Fruit fly (Drosophila melanogaster) whole organism, embryonic: ENCODE measurements around the gene CG10301.

Experiments
- CG10565 ChIP-seq: fragments of 200-800 bp; sonication (Bioruptor generic); optimal IDR thresholded peaks from 3 replicates; lab custom pipeline; 2016; ENCODE audit warnings: missing biosample characterization, mild to moderate bottlenecking, missing genetic modification characterization
- CG1233 ChIP-seq: fragments of 200-800 bp; sonication (Bioruptor generic); optimal IDR thresholded peaks from 4 replicates; lab custom pipeline; 2018; ENCODE audit warnings: missing biosample characterization, mild to moderate bottlenecking, missing genetic modification characterization
- CG13775 ChIP-seq: fragments of 200-800 bp; sonication (Bioruptor generic); optimal IDR thresholded peaks from 3 replicates; lab custom pipeline; 2017; ENCODE audit warnings: missing biosample characterization, mild to moderate bottlenecking, missing genetic modification characterization
- CG14667 ChIP-seq: fragments of 200-800 bp; sonication (Bioruptor generic); IDR thresholded peaks from 2 replicates; pipeline ENCODE4 v1.3.6; 2022; ENCODE audit warnings: missing biosample characterization, missing genetic modification characterization
- CG16815 ChIP-seq: fragments of 200-800 bp; sonication (Bioruptor generic); optimal IDR thresholded peaks from 3 replicates; lab custom pipeline; 2017; ENCODE audit warnings: missing biosample characterization, mild to moderate bottlenecking, missing genetic modification characterization
- CG17568 ChIP-seq: fragments of 200-800 bp; sonication (Bioruptor generic); optimal IDR thresholded peaks from 2 replicates; lab custom pipeline; 2018; ENCODE audit warnings: missing biosample characterization, mild to moderate bottlenecking, missing genetic modification characterization, moderate library complexity
- CG1832 ChIP-seq: fragments of 200-800 bp; sonication (Bioruptor generic); optimal IDR thresholded peaks from 2 replicates; lab custom pipeline; 2017; ENCODE audit warnings: missing biosample characterization, mild to moderate bottlenecking, missing genetic modification characterization, inconsistent platforms
- CG30020 ChIP-seq: fragments of 200-800 bp; optimal IDR thresholded peaks from 2 replicates; lab custom pipeline; 2019; ENCODE audit warnings: missing biosample characterization, mild to moderate bottlenecking, missing genetic modification characterization, moderate library complexity
- CG31388 ChIP-seq: fragments of 200-800 bp; sonication (Bioruptor generic); optimal IDR thresholded peaks from 2 replicates; lab custom pipeline; 2016; ENCODE audit warnings: missing biosample characterization, missing genetic modification characterization
- CG32772 ChIP-seq: fragments of 200-800 bp; sonication (Bioruptor generic); IDR thresholded peaks from 2 replicates; pipeline ENCODE4 v1.3.6; 2022; ENCODE audit warnings: missing biosample characterization, missing genetic modification characterization
- CG4404 ChIP-seq: fragments of 200-800 bp; sonication (Bioruptor generic); IDR thresholded peaks from 2 replicates; pipeline ENCODE4 v1.3.6; 2022; ENCODE audit warnings: missing biosample characterization, missing genetic modification characterization
- CG5245 ChIP-seq: fragments of 200-800 bp; sonication (Bioruptor generic); optimal IDR thresholded peaks from 3 replicates; lab custom pipeline; 2016; ENCODE audit warnings: missing biosample characterization, missing genetic modification characterization
- CG5953 ChIP-seq: fragments of 200-800 bp; sonication (Bioruptor generic); IDR thresholded peaks from 2 replicates; pipeline ENCODE4 v1.3.6; 2022; ENCODE audit warnings: missing biosample characterization, missing genetic modification characterization
- CG6689 ChIP-seq: fragments of 200-800 bp; sonication (Bioruptor generic); IDR thresholded peaks from 2 replicates; pipeline ENCODE4 v1.3.6; 2022; ENCODE audit warnings: missing biosample characterization, missing genetic modification characterization
- CG6854 ChIP-seq: fragments of 200-800 bp; sonication (Bioruptor generic); optimal IDR thresholded peaks from 3 replicates; lab custom pipeline; 2017; ENCODE audit warnings: missing biosample characterization, mild to moderate bottlenecking, missing genetic modification characterization
- CG7556 ChIP-seq: fragments of 200-800 bp; sonication (Bioruptor generic); optimal IDR thresholded peaks from 2 replicates; lab custom pipeline; 2017; ENCODE audit warnings: missing biosample characterization, mild to moderate bottlenecking, missing genetic modification characterization
- CG7745 ChIP-seq: fragments of 200-800 bp; sonication (Bioruptor generic); optimal IDR thresholded peaks from 2 replicates; lab custom pipeline; 2018; ENCODE audit warnings: missing biosample characterization, mild to moderate bottlenecking, missing genetic modification characterization, moderate library complexity
- CG7928 ChIP-seq: fragments of 200-800 bp; sonication (Bioruptor generic); optimal IDR thresholded peaks from 2 replicates; lab custom pipeline; 2017; ENCODE audit warnings: missing biosample characterization, mild to moderate bottlenecking, missing genetic modification characterization
- CG8388 ChIP-seq: fragments of 200-800 bp; sonication (Bioruptor generic); optimal IDR thresholded peaks from 2 replicates; lab custom pipeline; 2019; ENCODE audit warnings: missing biosample characterization, mild to moderate bottlenecking, missing genetic modification characterization, moderate library complexity
- CkIIα-i1 ChIP-seq: fragments of 200-800 bp; sonication (Bioruptor generic); IDR thresholded peaks from 2 replicates; pipeline ENCODE4 v1.3.6; 2022; ENCODE audit warnings: missing biosample characterization, missing genetic modification characterization
- Doc3 ChIP-seq: fragments of 200-800 bp; sonication (Bioruptor generic); IDR thresholded peaks from 3 replicates; pipeline ENCODE4 v1.3.6; 2022; ENCODE audit warnings: missing biosample characterization, missing genetic modification characterization; ENCODE audit not compliant: partially characterized antibody
- Dp ChIP-seq: fragments of 200-800 bp; sonication (Bioruptor generic); optimal IDR thresholded peaks from 2 replicates; lab custom pipeline; 2018; ENCODE audit warnings: missing biosample characterization, mild to moderate bottlenecking, missing genetic modification characterization, moderate library complexity
- NK7.1 ChIP-seq: fragments of 200-800 bp; sonication (Bioruptor generic); optimal IDR thresholded peaks from 3 replicates; lab custom pipeline; 2016; ENCODE audit warnings: missing biosample characterization, missing genetic modification characterization
- Nf-YC ChIP-seq: fragments of 200-800 bp; optimal IDR thresholded peaks from 3 replicates; lab custom pipeline; 2019; ENCODE audit warnings: missing biosample characterization, mild to moderate bottlenecking, missing genetic modification characterization, moderate library complexity
- Ptx1 ChIP-seq: fragments of 200-800 bp; sonication (Bioruptor generic); IDR thresholded peaks from 2 replicates; pipeline ENCODE4 v1.3.6; 2022; ENCODE audit warnings: missing biosample characterization, missing genetic modification characterization
- Six4 ChIP-seq: fragments of 200-800 bp; sonication (Bioruptor generic); optimal IDR thresholded peaks from 2 replicates; lab custom pipeline; 2016; ENCODE audit warnings: missing biosample characterization, missing genetic modification characterization
- Sox102F ChIP-seq: fragments of 200-800 bp; sonication (Bioruptor generic); optimal IDR thresholded peaks from 2 replicates; lab custom pipeline; 2018; ENCODE audit warnings: missing biosample characterization, mild to moderate bottlenecking, missing genetic modification characterization, moderate library complexity
- Ssrp ChIP-seq: fragments of 200-800 bp; sonication (Bioruptor generic); optimal IDR thresholded peaks from 2 replicates; lab custom pipeline; 2018; ENCODE audit warnings: missing biosample characterization, mild to moderate bottlenecking, missing genetic modification characterization, moderate library complexity
- Taf1 ChIP-seq: fragments of 200-800 bp; sonication (Bioruptor generic); IDR thresholded peaks from 2 replicates; pipeline ENCODE4 v1.3.6; 2022; ENCODE audit warnings: missing biosample characterization, missing genetic modification characterization
- Vsx1 ChIP-seq: fragments of 200-800 bp; sonication (Bioruptor generic); optimal IDR thresholded peaks from 2 replicates; lab custom pipeline; 2017; ENCODE audit warnings: missing biosample characterization, mild to moderate bottlenecking, missing genetic modification characterization, missing genetic modification reagents
- ab ChIP-seq: fragments of 200-800 bp; sonication (Bioruptor generic); optimal IDR thresholded peaks from 2 replicates; lab custom pipeline; 2016; ENCODE audit warnings: missing biosample characterization, missing genetic modification characterization
- al ChIP-seq: fragments of 200-800 bp; sonication (Bioruptor generic); IDR thresholded peaks from 2 replicates; pipeline ENCODE4 v1.3.6; 2022; ENCODE audit warnings: missing biosample characterization, missing genetic modification characterization
- cas ChIP-seq: fragments of 200-800 bp; sonication (Bioruptor generic); IDR thresholded peaks from 2 replicates; pipeline ENCODE4 v1.3.6; 2022; ENCODE audit warnings: missing biosample characterization, missing genetic modification characterization
- crc ChIP-seq: fragments of 200-800 bp; sonication (Bioruptor generic); optimal IDR thresholded peaks from 2 replicates; lab custom pipeline; 2016; ENCODE audit warnings: missing biosample characterization, missing genetic modification characterization
- disco-r ChIP-seq: fragments of 200-800 bp; sonication (Bioruptor generic); optimal IDR thresholded peaks from 2 replicates; lab custom pipeline; 2016; ENCODE audit warnings: missing biosample characterization, missing genetic modification characterization
- ftz-f1 ChIP-seq: fragments of 200-800 bp; sonication (Bioruptor generic); optimal IDR thresholded peaks from 2 replicates; lab custom pipeline; 2016; ENCODE audit warnings: missing biosample characterization, missing genetic modification characterization
- lab ChIP-seq: fragments of 200-800 bp; sonication (Bioruptor generic); optimal IDR thresholded peaks from 3 replicates; lab custom pipeline; 2017; ENCODE audit warnings: missing biosample characterization, missing genetic modification characterization, mild to moderate bottlenecking, moderate library complexity, missing genetic modification reagents
- lilli ChIP-seq: fragments of 200-800 bp; sonication (Bioruptor generic); optimal IDR thresholded peaks from 3 replicates; lab custom pipeline; 2016; ENCODE audit warnings: missing biosample characterization, missing genetic modification characterization
- ro ChIP-seq: fragments of 200-800 bp; sonication (Bioruptor generic); IDR thresholded peaks from 2 replicates; pipeline ENCODE4 v1.3.6; 2022; ENCODE audit warnings: missing biosample characterization, missing genetic modification characterization
- seq ChIP-seq: fragments of 200-800 bp; sonication (Bioruptor generic); IDR thresholded peaks from 2 replicates; pipeline ENCODE4 v1.3.6; 2022; ENCODE audit warnings: missing biosample characterization, missing genetic modification characterization
- shn ChIP-seq: fragments of 200-800 bp; sonication (Bioruptor generic); optimal IDR thresholded peaks from 3 replicates; lab custom pipeline; 2016; ENCODE audit warnings: missing biosample characterization, missing genetic modification characterization
- sim ChIP-seq: fragments of 200-800 bp; sonication (Bioruptor generic); IDR thresholded peaks from 2 replicates; pipeline ENCODE4 v1.3.6; 2022; ENCODE audit warnings: missing biosample characterization, missing genetic modification characterization
- slbo ChIP-seq: fragments of 200-800 bp; sonication (Bioruptor generic); IDR thresholded peaks from 2 replicates; pipeline ENCODE4 v1.3.6; 2022; ENCODE audit warnings: missing biosample characterization, missing genetic modification characterization
- sug ChIP-seq: fragments of 200-800 bp; optimal IDR thresholded peaks from 2 replicates; lab custom pipeline; 2019; ENCODE audit warnings: missing biosample characterization, mild to moderate bottlenecking, missing genetic modification characterization, moderate library complexity
- tna ChIP-seq: fragments of 200-800 bp; sonication (Bioruptor generic); IDR thresholded peaks from 2 replicates; pipeline ENCODE4 v1.3.6; 2022; ENCODE audit warnings: missing biosample characterization, missing genetic modification characterization; ENCODE audit not compliant: partially characterized antibody
- tup ChIP-seq: fragments of 200-800 bp; sonication (Bioruptor generic); optimal IDR thresholded peaks from 2 replicates; lab custom pipeline; 2016; ENCODE audit warnings: missing biosample characterization, mild to moderate bottlenecking, missing genetic modification characterization, moderate library complexity
- zf30C ChIP-seq: fragments of 200-800 bp; sonication (Bioruptor generic); optimal IDR thresholded peaks from 3 replicates; lab custom pipeline; 2018; ENCODE audit warnings: missing biosample characterization, mild to moderate bottlenecking, missing genetic modification characterization

The CG10301 gene

DNA sequence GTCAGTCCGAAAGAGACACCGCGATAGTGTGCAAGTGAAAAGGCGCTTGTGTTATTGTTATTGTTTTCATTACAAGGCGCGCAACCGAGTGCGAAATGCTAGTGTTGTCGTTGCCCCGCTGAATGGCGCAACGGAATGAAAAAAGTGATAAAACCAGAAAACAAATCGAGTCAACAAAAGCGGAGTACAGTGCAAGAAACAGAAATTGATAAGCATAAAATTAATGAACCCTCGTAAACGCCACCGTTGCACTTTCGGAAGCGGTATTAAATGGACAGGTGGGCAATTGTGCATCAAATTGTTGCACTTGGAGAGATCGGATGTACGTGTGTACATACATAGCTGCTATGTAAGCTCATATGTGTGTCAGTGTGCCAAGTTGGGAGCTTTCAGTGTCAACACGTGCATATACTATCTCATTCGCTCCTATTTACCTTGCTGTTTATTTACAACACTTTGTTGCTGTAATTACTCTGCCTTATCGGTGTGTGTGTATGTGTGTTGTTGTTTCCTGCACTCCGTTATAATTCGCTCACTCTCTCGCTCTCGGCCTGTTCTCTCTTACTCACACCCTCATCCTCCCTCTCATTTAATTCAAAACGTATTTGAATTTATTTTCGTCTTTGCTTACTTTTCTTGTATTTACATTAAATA, 13.6 kb downstream of the CG10301 start (continued):
- TF ChIP-seq slbo (GFP tag; lab: Robert Waterston, UW) (no peak), lab (GFP tag; lab: Kevin White, UChicago) (peak; percentile 56), Vsx1 (peak; percentile 52), disco-r (no peak), seq (GFP tag; lab: Robert Waterston, UW) (peak; percentile 38; the same call in 1 of the 2 replicates), sim (GFP tag; lab: Robert Waterston, UW) (peak; percentile 72), CkIIα-i1 (GFP tag; lab: Robert Waterston, UW) (no peak; the same call in 1 of the 2 replicates), CG32772 (GFP tag; lab: Robert Waterston, UW) (no peak), CG14667 (GFP tag; lab: Robert Waterston, UW) (no peak), tna (no peak), ab (no peak), CG1233 (GFP tag; lab: Kevin White, UChicago) (peak; percentile 36), CG31388 (GFP tag; lab: Kevin White, UChicago) (no peak), CG1832 (no peak), zf30C (GFP tag; lab: Kevin White, UChicago) (no peak), crc (GFP tag; lab: Kevin White, UChicago) (no peak), CG7745 (no peak), sug (tag; lab: Kevin White, UChicago) (peak; percentile 17), CG10565 (GFP tag; lab: Kevin White, UChicago) (no peak), Dp (GFP tag; lab: Kevin White, UChicago) (no peak), Taf1 (GFP tag; lab: Robert Waterston, UW) (peak; percentile 15; the same call in 1 of the 2 replicates), cas (no peak), ro (GFP tag; lab: Robert Waterston, UW) (no peak), al (GFP tag; lab: Robert Waterston, UW) (no peak), CG5245 (no peak), Sox102F (GFP tag; lab: Kevin White, UChicago) (peak; percentile 24), CG30020 (tag; lab: Kevin White, UChicago) (no peak), ftz-f1 (GFP tag; lab: Kevin White, UChicago) (no peak), CG7928 (no peak), CG5953 (peak; percentile 54; the same call in 1 of the 2 replicates), shn (GFP tag; lab: Kevin White, UChicago) (no peak), CG16815 (GFP tag; lab: Kevin White, UChicago) (no peak), Nf-YC (tag; lab: Kevin White, UChicago) (no peak), CG8388 (GFP tag; lab: Kevin White, UChicago) (no peak), tup (GFP tag; lab: Kevin White, UChicago) (no peak), Ptx1 (peak; percentile 17; the same call in 1 of the 2 replicates), CG13775 (GFP tag; lab: Kevin White, UChicago) (no peak), lilli (GFP tag; lab: Kevin White, UChicago) (no peak), CG6854 (GFP tag; lab: Kevin White, UChicago) (peak; percentile 41), NK7.1 (no peak), CG6689 (GFP tag; lab: Robert Waterston, UW) (no peak), Six4 (GFP tag; lab: Kevin White, UChicago) (no peak), Doc3 (GFP tag; lab: Robert Waterston, UW) (no peak), CG4404 (GFP tag; lab: Robert Waterston, UW) (no peak), CG7556 (GFP tag; lab: Kevin White, UChicago) (no peak), CG17568 (GFP tag; lab: Kevin White, UChicago) (peak; percentile 48), Ssrp (no peak)
